Fruit fly (Drosophila melanogaster): ENCODE results near the gene He.

DNA sequence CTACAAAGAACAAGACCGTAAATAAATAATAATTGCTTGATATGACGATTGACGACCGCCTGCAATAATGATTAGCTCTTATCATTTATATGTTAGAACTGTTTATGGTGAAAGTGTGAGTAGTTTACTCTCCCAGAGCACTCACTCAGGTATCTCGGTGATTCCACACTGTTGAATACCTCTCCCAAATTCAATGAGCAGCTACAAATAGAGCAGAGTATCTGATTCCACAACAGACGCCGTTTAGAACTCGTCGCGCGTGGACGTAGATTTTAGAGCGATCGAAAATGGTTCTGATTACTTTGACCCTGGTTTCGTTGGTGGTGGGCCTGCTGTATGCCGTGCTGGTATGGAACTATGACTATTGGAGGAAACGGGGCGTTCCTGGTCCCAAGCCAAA lies 4.3 kb upstream of the He start, which contains the start of gene Cyp28a5:
- TF ChIP-seq wek (GFP tag; optimal IDR thresholded peaks at IDR 0.05) (no peak), toy (GFP tag; IDR thresholded peaks at IDR 0.05) (no peak), ewg (GFP tag; optimal IDR thresholded peaks at IDR 0.05) (no peak), Lhr (GFP tag; optimal IDR thresholded peaks at IDR 0.05) (no peak), slbo (GFP tag; IDR thresholded peaks at IDR 0.05) (no peak), kay (GFP tag; optimal IDR thresholded peaks at IDR 0.05) (no peak), Fer3 (tag; optimal IDR thresholded peaks at IDR 0.05) (no peak), CG3163 (GFP tag; optimal IDR thresholded peaks at IDR 0.05) (no peak), dm (GFP tag; optimal IDR thresholded peaks at IDR 0.05) (no peak), oc (tag; optimal IDR thresholded peaks at IDR 0.05) (no peak), CG2116 (GFP tag; optimal IDR thresholded peaks at IDR 0.05) (no peak), seq (GFP tag; IDR thresholded peaks at IDR 0.05) (no peak), Sox102F (GFP tag; optimal IDR thresholded peaks at IDR 0.05) (no peak)

Data from whole organism, embryonic.